Worm (Caenorhabditis elegans) whole organism, L4/young adult: Measurements from ENCODE around the gene F20G2.6.
A peak's percentile ranks its signal among the peaks of the same experiment; 100 is the strongest.

Source experiments
- W03F9.2 ChIP-seq: fragments of 150-350 bp; optimal IDR thresholded peaks from 2 replicates; lab custom pipeline; 2014; ENCODE audit warnings: missing biosample characterization, missing genetic modification characterization
- dao-5 ChIP-seq: sonication (generic microtip); optimal IDR thresholded peaks from 2 replicates; lab custom pipeline; 2016; ENCODE audit warnings: missing genotype, missing genetic modification characterization, moderate library complexity, missing compliant biosample characterization
- him-1 ChIP-seq: sonication (generic microtip); optimal IDR thresholded peaks from 2 replicates; lab custom pipeline; 2016; ENCODE audit warnings: missing genotype, missing genetic modification reagents, missing genetic modification characterization, missing compliant biosample characterization

Gene F20G2.6

DNA sequence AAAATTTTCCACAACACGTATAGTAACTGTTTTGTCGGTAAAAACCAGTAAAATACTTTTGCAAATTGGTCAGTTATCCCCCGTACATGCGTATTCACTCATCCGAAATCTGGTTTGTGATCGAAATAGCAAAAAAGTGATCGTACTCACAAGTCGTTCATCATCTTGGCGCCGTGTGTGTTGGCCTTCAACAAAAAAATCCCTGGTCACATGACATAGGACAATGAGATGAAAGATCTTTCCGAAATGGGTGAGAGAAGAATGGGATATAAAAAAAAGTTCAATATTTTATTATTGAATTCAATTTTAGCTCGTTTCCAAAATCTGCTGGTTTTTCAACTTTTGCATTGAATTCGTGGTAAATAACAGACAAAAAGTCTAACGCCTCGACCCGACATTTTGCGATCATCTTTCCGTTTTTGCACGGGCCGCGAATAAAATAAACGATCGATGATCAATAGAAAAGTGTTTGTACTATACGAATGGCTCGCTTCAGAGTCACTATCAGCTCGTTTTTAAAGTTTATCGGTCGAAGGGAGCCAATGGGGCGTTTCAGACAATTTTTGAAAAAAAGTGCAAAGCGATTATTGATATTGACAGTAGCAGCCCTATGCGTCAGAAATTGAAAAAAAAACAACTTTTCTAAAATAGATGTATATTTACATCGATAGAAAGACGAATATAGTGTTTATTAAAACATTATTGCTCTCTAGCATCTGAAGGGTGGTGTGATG is 25.2 kb downstream of the F20G2.6 start:
- TF ChIP-seq W03F9.2 (no peak), him-1 (tag; lab: Kevin White, UChicago) (no peak), dao-5 (tag; lab: Kevin White, UChicago) (no peak)

- TF ChIP-seq W03F9.2: peak; percentile 84
- TF ChIP-seq dao-5 (tag; lab: Kevin White, UChicago): no peak
- peak; percentile 58 for TF ChIP-seq him-1 (tag; lab: Kevin White, UChicago)
These were observed 26.5 kb downstream of the F20G2.6 start for ce11 chrV:13789362-13789761.

ce11 chrV:13790117-13790516 is 27.2 kb downstream of the F20G2.6 start:
- TF ChIP-seq him-1 (tag; lab: Kevin White, UChicago) (no peak), W03F9.2 (no peak), dao-5 (tag; lab: Kevin White, UChicago) (no peak)

DNA sequence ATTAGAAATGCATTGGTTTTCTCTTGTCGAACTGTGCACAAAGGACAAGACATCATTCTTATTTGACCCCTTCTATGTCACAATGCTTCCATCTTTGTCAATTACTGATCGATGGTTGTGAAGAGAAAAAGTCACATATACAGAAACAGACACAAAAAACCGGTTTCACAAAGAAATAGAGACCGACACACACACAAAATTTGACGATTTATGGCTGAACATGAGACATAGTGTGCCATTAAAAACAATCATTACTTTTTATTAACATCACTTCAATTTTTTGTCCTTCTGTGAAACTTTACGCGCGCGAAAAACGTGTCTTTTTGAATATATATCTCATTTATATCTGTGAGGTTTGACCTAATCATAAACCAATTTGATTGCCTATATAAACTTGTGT is 27.7 kb downstream of the F20G2.6 start:
- no peak for TF ChIP-seq W03F9.2
- no peak for TF ChIP-seq him-1 (tag; lab: Kevin White, UChicago)
- TF ChIP-seq dao-5 (tag; lab: Kevin White, UChicago): no peak

- TF ChIP-seq dao-5 (tag; lab: Kevin White, UChicago): no peak
- TF ChIP-seq him-1 (tag; lab: Kevin White, UChicago): no peak
- TF ChIP-seq W03F9.2: no peak
These were observed 31.2 kb downstream of the F20G2.6 start for ce11 chrV:13794046-13794445.

DNA sequence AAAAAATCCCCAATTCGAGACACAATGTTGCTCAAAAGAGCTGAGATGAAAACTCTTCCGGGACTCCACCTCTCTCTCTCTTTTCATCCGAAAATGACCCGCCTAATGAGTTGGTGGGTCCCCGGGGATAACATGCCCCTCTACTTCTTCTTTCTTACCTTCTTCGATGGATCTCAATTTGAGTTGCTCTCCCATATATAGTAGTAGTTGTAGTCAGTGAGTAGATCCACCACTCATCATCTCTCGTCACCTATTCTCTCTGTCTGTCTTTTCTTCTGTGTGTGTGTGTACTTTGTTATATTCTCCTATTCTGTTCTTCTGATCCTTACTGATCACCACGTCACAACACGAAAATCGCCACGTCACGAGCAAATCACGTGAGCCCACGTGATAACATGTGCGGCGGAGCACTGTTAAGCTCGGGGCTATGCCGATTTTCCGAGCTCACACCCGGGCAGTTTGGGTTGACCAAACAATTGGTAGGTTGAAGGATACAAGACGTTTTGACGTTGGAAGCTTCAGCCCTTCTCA is 33.4 kb downstream of the F20G2.6 start, which contains the start of gene twk-32:
Gene twk-32 (plus strand): TSS at position 396 of the 531 bp plus-strand sequence.
- TF ChIP-seq him-1 (tag; lab: Kevin White, UChicago): no peak
- TF ChIP-seq dao-5 (tag; lab: Kevin White, UChicago): no peak
- no peak for TF ChIP-seq W03F9.2

DNA sequence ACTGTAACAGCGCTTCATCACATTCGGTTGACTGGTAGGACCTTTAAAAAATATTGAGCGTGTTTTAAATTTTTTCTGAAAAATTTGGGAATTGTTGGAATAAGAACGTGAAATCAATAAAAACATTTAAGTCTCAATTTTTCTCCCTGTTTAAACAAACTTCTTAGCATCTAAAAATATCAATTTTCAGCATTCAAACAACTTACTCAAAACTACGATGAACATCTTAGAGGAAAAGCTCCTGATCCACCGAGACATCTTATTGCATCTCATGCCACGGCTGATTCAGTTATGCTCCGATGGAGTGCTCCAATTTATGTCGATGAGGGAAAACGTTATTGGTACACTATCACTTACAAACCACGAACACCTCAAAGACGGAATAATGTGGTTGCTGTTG is 36.3 kb downstream of the F20G2.6 start:
- TF ChIP-seq him-1 (tag; lab: Kevin White, UChicago) (no peak), W03F9.2 (no peak), dao-5 (tag; lab: Kevin White, UChicago) (no peak)

- no peak for TF ChIP-seq dao-5 (tag; lab: Kevin White, UChicago)
- no peak for TF ChIP-seq W03F9.2
- no peak for TF ChIP-seq him-1 (tag; lab: Kevin White, UChicago)
These were observed 41.0 kb downstream of the F20G2.6 start, which contains the start of gene swan-2 for ce11 chrV:13803902-13804301. TSS of gene swan-2 (minus strand) at chrV:13804281.

DNA sequence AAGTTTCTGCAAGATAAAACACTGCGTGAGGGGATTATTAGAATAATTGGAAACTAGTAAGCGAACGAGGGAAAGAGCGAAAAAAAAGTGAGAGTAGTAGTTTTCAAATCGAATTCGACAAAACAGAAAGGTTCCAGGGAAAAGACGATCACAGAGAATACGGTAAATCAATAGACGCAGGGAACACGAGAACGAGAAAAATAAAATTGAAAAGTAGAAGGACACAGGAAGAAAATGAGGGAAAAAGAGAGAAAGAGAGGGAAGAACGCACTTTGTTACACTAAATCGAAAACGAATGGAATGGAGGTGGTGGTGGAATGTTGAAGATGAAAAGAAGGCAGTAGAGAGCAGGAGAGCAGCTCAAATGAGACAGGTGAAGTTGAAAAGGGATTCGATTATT is 44.4 kb downstream of the F20G2.6 start, which contains the start of gene swan-1:
Gene swan-1 (minus strand): TSS at position 6 of the 400 bp plus-strand sequence.
- TF ChIP-seq W03F9.2 (no peak), dao-5 (tag; lab: Kevin White, UChicago) (no peak), him-1 (tag; lab: Kevin White, UChicago) (no peak)

DNA sequence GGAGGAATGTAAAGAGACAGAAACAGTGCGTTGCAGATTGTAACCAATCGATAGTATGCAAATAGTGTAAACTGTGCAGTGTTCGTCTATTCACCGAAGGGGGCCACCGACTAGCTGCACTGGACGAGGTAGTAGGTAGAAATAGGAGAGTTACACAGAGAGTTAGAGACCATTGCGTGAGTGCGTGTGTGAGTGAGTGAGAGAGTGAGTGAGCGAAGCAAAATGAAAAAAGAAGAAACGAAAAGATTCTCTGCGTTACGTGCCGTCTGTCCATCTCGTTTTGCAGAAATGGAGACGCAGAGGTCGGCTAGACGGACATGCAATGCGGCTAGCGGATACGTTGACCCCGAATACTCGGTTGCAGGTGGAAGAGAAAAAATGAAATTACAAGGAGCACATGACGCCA is 45.6 kb downstream of the F20G2.6 start:
- no peak for TF ChIP-seq W03F9.2
- no peak for TF ChIP-seq dao-5 (tag; lab: Kevin White, UChicago)
- no peak for TF ChIP-seq him-1 (tag; lab: Kevin White, UChicago)

- TF ChIP-seq dao-5 (tag; lab: Kevin White, UChicago): no peak
- no peak for TF ChIP-seq W03F9.2
- no peak for TF ChIP-seq him-1 (tag; lab: Kevin White, UChicago)
These were observed 49.5 kb downstream of the F20G2.6 start for ce11 chrV:13812330-13812729.

DNA sequence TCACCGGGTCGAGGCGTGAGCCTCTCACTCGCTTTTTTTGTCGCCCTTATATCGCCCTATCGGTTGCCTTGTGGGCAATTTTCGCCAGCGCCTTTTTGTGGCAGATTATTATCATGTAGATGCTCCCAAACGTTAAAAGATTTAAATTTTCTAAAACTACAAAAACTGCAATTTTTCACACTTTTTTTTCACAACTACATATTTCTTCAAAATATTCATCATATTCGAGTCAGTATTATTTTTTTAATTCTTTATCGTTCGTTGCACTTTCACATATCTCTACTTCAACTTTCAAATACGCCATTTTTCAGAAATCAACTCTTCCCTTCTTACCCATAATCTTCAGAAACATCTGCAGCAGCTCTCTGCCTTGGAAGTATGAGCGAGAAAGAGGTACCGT is 50.1 kb downstream of the F20G2.6 start, which contains the start of gene ceh-24:
Gene ceh-24 (plus strand): TSS at position 301 of the 400 bp plus-strand sequence.
- no peak for TF ChIP-seq dao-5 (tag; lab: Kevin White, UChicago)
- no peak for TF ChIP-seq him-1 (tag; lab: Kevin White, UChicago)
- no peak for TF ChIP-seq W03F9.2
